Worm (Caenorhabditis elegans): ENCODE data around the gene C49A9.9.

ce11 chrIV:6213403-6213802 lies 3.8 kb upstream of the C49A9.9 start, which contains the start of gene C49A9.5:
- no peak for TF ChIP-seq flt-1 (GFP tag; IDR thresholded peaks at IDR 0.05)
- no peak for TF ChIP-seq med-1 (GFP tag; optimal IDR thresholded peaks at IDR 0.05; ENCODE audit: insufficient read depth)
- no peak for TF ChIP-seq tab-1 (GFP tag; IDR thresholded peaks at IDR 0.05)
- TF ChIP-seq cog-1 (tag; optimal IDR thresholded peaks at IDR 0.05) = no peak
- no peak for TF ChIP-seq ztf-23 (GFP tag; IDR thresholded peaks at IDR 0.05)
